Worm (Caenorhabditis elegans) whole organism, L2 larva: ENCODE data around the gene unc-8.
A peak's percentile ranks its signal among the peaks of the same experiment; 100 is the strongest.

Source experiments
- C34F6.9 ChIP-seq: fragments of 150-350 bp; optimal IDR thresholded peaks from 2 replicates; lab custom pipeline; 2014; ENCODE audit warnings: missing biosample characterization, missing genetic modification characterization
- F13H6.1 ChIP-seq: sonication (generic microtip); optimal IDR thresholded peaks from 2 replicates; lab custom pipeline; 2016; ENCODE audit warnings: missing genetic modification characterization, missing compliant biosample characterization
- R02D3.7 ChIP-seq: fragments of 150-350 bp; optimal IDR thresholded peaks from 2 replicates; lab custom pipeline; 2014; ENCODE audit warnings: missing biosample characterization, missing genetic modification characterization
- Y55F3AM.14 ChIP-seq: fragments of 200-800 bp; sonication (Bioruptor generic); optimal IDR thresholded peaks from 2 replicates; lab custom pipeline; 2018; ENCODE audit warnings: mild to moderate bottlenecking, missing genetic modification characterization, missing compliant biosample characterization
- aly-2 ChIP-seq: fragments of 150-350 bp; optimal IDR thresholded peaks from 2 replicates; lab custom pipeline; 2014; ENCODE audit warnings: missing biosample characterization, missing genetic modification characterization
- blmp-1 ChIP-seq: sonication (generic microtip); optimal IDR thresholded peaks from 2 replicates; lab custom pipeline; 2017; ENCODE audit warnings: missing genetic modification characterization, mild to moderate bottlenecking, missing compliant biosample characterization, antibody characterized with exemption, moderate library complexity; ENCODE audit not compliant: insufficient read depth
- ceh-16 ChIP-seq: fragments of 150-350 bp; optimal IDR thresholded peaks from 2 replicates; lab custom pipeline; 2014; ENCODE audit warnings: missing biosample characterization, missing genetic modification characterization
- elt-3 ChIP-seq: sonication (generic microtip); optimal IDR thresholded peaks from 2 replicates; lab custom pipeline; 2017; ENCODE audit warnings: missing biosample characterization, missing genetic modification characterization
- fos-1 ChIP-seq: fragments of 150-350 bp; optimal IDR thresholded peaks from 2 replicates; lab custom pipeline; 2014; ENCODE audit warnings: missing biosample characterization, missing genetic modification characterization
- lin-39 ChIP-seq: fragments of 150-350 bp; optimal IDR thresholded peaks from 2 replicates; lab custom pipeline; 2014; ENCODE audit warnings: missing biosample characterization, missing genetic modification reagents, missing genetic modification characterization
- lsy-2 ChIP-seq, 2 experiments: fragments of 150-350 bp in 1 of 2; sonication (generic microtip) in 1 of 2; optimal IDR thresholded peaks; 2 replicates each; lab custom pipeline; 2014 to 2017; ENCODE audit warnings: missing biosample characterization in 2 of 2, missing genetic modification characterization in 2 of 2
- mab-5 ChIP-seq: fragments of 150-350 bp; optimal IDR thresholded peaks from 2 replicates; lab custom pipeline; 2014; ENCODE audit warnings: missing biosample characterization, missing genetic modification characterization
- nhr-10 ChIP-seq: sonication (generic microtip); optimal IDR thresholded peaks from 2 replicates; lab custom pipeline; 2017; ENCODE audit warnings: missing biosample characterization, missing genetic modification characterization
- nhr-129 ChIP-seq: fragments of 150-350 bp; optimal IDR thresholded peaks from 2 replicates; lab custom pipeline; 2014; ENCODE audit warnings: missing biosample characterization, missing genetic modification characterization
- nhr-21 ChIP-seq: fragments of 150-350 bp; optimal IDR thresholded peaks from 2 replicates; lab custom pipeline; 2014; ENCODE audit warnings: missing biosample characterization, missing genetic modification characterization
- nhr-23 ChIP-seq: fragments of 150-350 bp; optimal IDR thresholded peaks from 2 replicates; lab custom pipeline; 2014; ENCODE audit warnings: missing biosample characterization, missing genetic modification reagents, missing genetic modification characterization
- nhr-237 ChIP-seq: fragments of 150-350 bp; optimal IDR thresholded peaks from 2 replicates; lab custom pipeline; 2014; ENCODE audit warnings: missing biosample characterization, missing genetic modification characterization
- nhr-25 ChIP-seq: fragments of 150-350 bp; sonication (generic microtip); optimal IDR thresholded peaks from 3 replicates; lab custom pipeline; 2014; ENCODE audit warnings: missing biosample characterization, missing genetic modification characterization
- nhr-77 ChIP-seq: fragments of 150-350 bp; optimal IDR thresholded peaks from 2 replicates; lab custom pipeline; 2014; ENCODE audit warnings: missing biosample characterization, missing genetic modification characterization
- peb-1 ChIP-seq: fragments of 150-350 bp; optimal IDR thresholded peaks from 2 replicates; lab custom pipeline; 2014; ENCODE audit warnings: missing biosample characterization, missing genetic modification characterization
- skn-1 ChIP-seq: sonication (generic microtip); optimal IDR thresholded peaks from 2 replicates; lab custom pipeline; 2017; ENCODE audit warnings: missing biosample characterization, missing genetic modification characterization
- sma-3 ChIP-seq: sonication (generic microtip); optimal IDR thresholded peaks from 2 replicates; lab custom pipeline; 2016; ENCODE audit warnings: missing genetic modification reagents, missing genetic modification characterization, missing compliant biosample characterization
- sma-9 ChIP-seq, 2 experiments: fragments of 150-350 bp in 1 of 2; sonication (generic microtip) in 1 of 2; optimal IDR thresholded peaks; 2 replicates each; lab custom pipeline; 2014 to 2016; ENCODE audit warnings: missing genetic modification characterization in 2 of 2, mild to moderate bottlenecking in 1 of 2, missing biosample characterization in 1 of 2, missing compliant biosample characterization in 1 of 2, missing genetic modification reagents in 1 of 2, moderate library complexity in 1 of 2
- snpc-4 ChIP-seq: fragments of 150-350 bp; optimal IDR thresholded peaks from 2 replicates; lab custom pipeline; 2014; ENCODE audit warnings: missing biosample characterization, missing genetic modification characterization
- unc-55 ChIP-seq: fragments of 150-350 bp; sonication (generic microtip); optimal IDR thresholded peaks from 3 replicates; lab custom pipeline; 2014; ENCODE audit warnings: missing biosample characterization, missing genetic modification reagents, missing genetic modification characterization
- ztf-1 ChIP-seq: fragments of 200-800 bp; sonication (Bioruptor generic); conservative IDR thresholded peaks from 2 replicates; pipeline ENCODE4 v1.3.6; 2022; ENCODE audit warnings: missing genetic modification characterization, missing compliant biosample characterization
- ztf-11 ChIP-seq: sonication (generic microtip); optimal IDR thresholded peaks from 2 replicates; lab custom pipeline; 2017; ENCODE audit warnings: missing biosample characterization, missing genetic modification characterization
- ztf-4 ChIP-seq: fragments of 150-350 bp; optimal IDR thresholded peaks from 2 replicates; lab custom pipeline; 2014; ENCODE audit warnings: missing biosample characterization, missing genetic modification characterization

The unc-8 gene

DNA sequence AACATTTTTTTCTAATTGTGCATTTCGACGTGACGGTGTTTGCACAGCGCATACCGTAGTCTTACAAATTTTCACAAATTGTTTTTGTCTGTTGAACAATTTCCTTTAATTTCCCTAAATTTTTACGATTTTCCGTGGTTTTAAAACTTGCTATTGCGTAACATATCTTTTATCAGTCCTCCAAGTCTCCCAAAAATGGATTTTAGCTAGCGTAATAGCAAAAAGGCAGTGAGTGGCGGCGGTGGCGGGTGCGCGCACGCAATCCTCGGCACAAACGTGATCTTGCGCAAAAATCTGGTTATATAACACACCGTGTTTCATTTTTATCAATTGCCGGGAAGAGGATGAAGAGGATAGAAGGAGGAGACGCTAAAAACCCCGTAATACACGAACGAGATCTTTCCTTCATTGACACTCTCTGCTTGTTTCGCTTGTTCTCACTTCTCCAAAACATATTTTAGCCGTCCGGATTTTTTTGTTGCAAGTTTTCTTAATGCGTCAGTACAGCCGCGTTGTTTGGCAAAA, 39.4 kb downstream of the unc-8 start:
- TF ChIP-seq elt-3 (tag; lab: Kevin White, UChicago) (no peak), nhr-21 (tag; lab: Kevin White, UChicago) (peak; percentile 47), ztf-4 (tag; lab: Kevin White, UChicago) (no peak), aly-2 (tag; lab: Kevin White, UChicago) (no peak), lsy-2 (tag; optimal IDR thresholded peaks at IDR 0.05; lab: Kevin White, UChicago) (peak in 1 of 2 experiments; percentile 15), fos-1 (tag; lab: Kevin White, UChicago) (no peak)

DNA sequence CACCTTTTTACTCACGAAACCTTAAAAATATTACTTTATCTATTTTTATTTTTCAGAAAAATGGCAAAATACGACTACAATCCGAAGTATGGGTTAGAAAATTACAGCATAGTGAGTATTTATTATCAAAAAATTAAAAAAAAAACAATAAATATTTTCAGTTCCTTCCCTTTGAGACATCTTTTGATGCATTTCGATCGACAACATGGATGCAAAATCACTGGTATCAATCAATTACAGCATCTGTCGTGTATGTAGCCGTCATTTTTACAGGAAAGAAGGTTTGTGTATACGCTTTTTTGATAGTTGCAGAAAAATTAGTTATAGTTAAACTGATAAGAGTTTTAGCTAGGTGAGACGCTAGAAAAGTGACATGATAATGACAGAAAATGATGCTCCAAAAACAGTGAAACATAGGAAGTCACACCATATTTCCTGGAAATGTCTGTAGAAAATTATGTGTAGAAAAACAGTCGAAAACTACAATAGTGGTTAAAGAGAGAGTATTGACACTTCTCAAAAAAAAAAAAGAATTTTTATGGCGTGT, 40.8 kb downstream of the unc-8 start, which contains the start of gene elo-3:
Gene elo-3, plus strand, starts transcription at position 51 of the 547 bp plus-strand sequence.
- TF ChIP-seq fos-1 (tag; lab: Kevin White, UChicago) (peak; percentile 61), blmp-1 (tag; lab: Kevin White, UChicago) (no peak)
- TF ChIP-seq, all 48 proteins: peak for 1

- TF ChIP-seq nhr-25 (tag; lab: Kevin White, UChicago), result peak; percentile 25
- no peak for TF ChIP-seq Y55F3AM.14 (GFP tag; lab: Kevin White, UChicago)
Measured at ce11 chrIV:7240564-7240963, 43.6 kb downstream of the unc-8 start.

DNA sequence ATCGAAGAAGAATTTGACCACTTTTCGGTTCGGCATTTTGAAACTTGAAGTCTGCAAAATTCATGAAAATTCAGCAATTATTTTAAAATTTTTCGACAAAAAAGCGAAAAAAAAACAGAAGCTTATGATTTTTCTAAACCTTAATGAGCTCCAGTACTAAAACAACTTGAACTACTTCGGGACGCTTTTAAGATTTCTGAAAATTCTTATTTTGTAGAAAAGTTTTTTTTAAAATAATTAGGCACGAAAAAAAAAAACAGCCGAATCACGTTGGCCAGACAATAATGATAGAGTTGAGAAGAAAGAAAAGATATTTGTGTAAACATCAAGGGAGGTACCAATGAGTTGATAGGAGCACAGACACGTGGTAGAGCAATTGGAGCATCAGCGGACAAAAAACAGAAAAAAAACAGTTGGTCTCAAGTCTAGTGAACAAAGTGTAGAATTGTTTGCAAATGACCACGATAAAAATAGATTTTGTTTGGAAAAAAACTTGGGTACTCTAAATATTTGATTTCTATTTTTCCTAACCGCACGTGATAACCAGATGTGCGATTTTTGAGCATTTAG, 45.4 kb downstream of the unc-8 start, which contains the start of gene gstk-2:
Gene gstk-2, minus strand, starts transcription at position 51 of the 570 bp plus-strand sequence.
- TF ChIP-seq mab-5, result no peak
- TF ChIP-seq C34F6.9 (tag; lab: Kevin White, UChicago), result peak; percentile 42
- no peak for TF ChIP-seq skn-1
- peak; percentile 62 for TF ChIP-seq sma-9 (GFP tag; optimal IDR thresholded peaks at IDR 0.05; lab: Kevin White, UChicago)
- TF ChIP-seq sma-9 (tag; optimal IDR thresholded peaks at IDR 0.05; lab: Kevin White, UChicago), result no peak
- no peak for TF ChIP-seq R02D3.7 (tag; lab: Kevin White, UChicago)
- peak; percentile 57 for TF ChIP-seq nhr-129 (tag; lab: Kevin White, UChicago)
- TF ChIP-seq lsy-2 (tag; optimal IDR thresholded peaks at IDR 0.05; lab: Kevin White, UChicago), result peak in 1 of 2 experiments; percentile 9
- peak; percentile 65 for TF ChIP-seq F13H6.1 (tag; lab: Kevin White, UChicago)
- TF ChIP-seq ceh-16 (tag; lab: Kevin White, UChicago), result no peak

ce11 chrIV:7243913-7244312, 47.0 kb downstream of the unc-8 start, which contains the start of gene afmd-1:
Gene afmd-1, plus strand, starts transcription at chrIV:7244228.
- TF ChIP-seq C34F6.9 (tag; lab: Kevin White, UChicago), result no peak
- TF ChIP-seq ztf-11, result no peak
- no peak for TF ChIP-seq nhr-23 (tag; lab: Kevin White, UChicago)
- no peak for TF ChIP-seq lin-39 (tag; lab: Kevin White, UChicago)
- no peak for TF ChIP-seq unc-55 (GFP tag; lab: Kevin White, UChicago)
- TF ChIP-seq nhr-77 (tag; lab: Kevin White, UChicago), result no peak
- no peak for TF ChIP-seq nhr-10 (tag; lab: Kevin White, UChicago)
- no peak for TF ChIP-seq peb-1 (tag; lab: Kevin White, UChicago)
- TF ChIP-seq ztf-4 (tag; lab: Kevin White, UChicago), result no peak

DNA sequence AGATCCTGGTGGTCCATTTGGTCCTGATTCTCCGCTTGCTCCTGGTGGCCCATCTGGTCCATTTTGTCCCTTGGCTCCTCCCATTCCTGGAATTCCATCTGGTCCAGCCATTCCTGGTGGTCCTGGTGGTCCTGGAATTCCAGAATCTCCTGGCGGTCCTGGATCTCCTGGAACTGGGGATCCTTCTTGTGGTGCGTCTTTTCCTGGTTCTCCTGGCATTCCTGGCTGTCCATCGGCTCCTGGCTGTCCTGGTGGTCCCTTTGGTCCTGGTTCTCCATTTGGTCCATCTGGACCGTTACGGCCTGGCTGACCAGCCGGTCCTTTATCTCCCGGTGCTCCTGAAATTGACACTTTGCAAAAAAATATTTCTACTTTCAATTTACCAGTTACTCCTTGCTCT, 48.6 kb downstream of the unc-8 start:
- TF ChIP-seq fos-1 (tag; lab: Kevin White, UChicago), result no peak
- TF ChIP-seq snpc-4 (tag; lab: Kevin White, UChicago), result no peak
- TF ChIP-seq nhr-237, result no peak
- no peak for TF ChIP-seq nhr-129 (tag; lab: Kevin White, UChicago)
- no peak for TF ChIP-seq mab-5
- TF ChIP-seq ztf-1 (GFP tag; lab: Robert Waterston, UW), result no peak
- TF ChIP-seq sma-3 (GFP tag; lab: Kevin White, UChicago), result no peak
